Fruit fly (Drosophila melanogaster) whole organism, prepupa: Measurements from ENCODE around the gene CG34175.

Experiments used
- Blimp-1 ChIP-seq: fragments of 200-800 bp; sonication (Bioruptor generic); optimal IDR thresholded peaks from 3 replicates; lab custom pipeline; 2017; ENCODE audit warnings: missing biosample characterization, missing genetic modification characterization, mild to moderate bottlenecking, moderate library complexity, missing genetic modification reagents
- CG10669 ChIP-seq: fragments of 200-800 bp; sonication (Bioruptor generic); optimal IDR thresholded peaks from 3 replicates; lab custom pipeline; 2018; ENCODE audit warnings: missing biosample characterization, mild to moderate bottlenecking, missing genetic modification characterization, moderate library complexity
- CG11294 ChIP-seq: fragments of 200-800 bp; sonication (Bioruptor generic); IDR thresholded peaks from 2 replicates; pipeline ENCODE4 v1.3.6; 2022; ENCODE audit warnings: missing biosample characterization, missing genetic modification characterization
- CG11762 ChIP-seq: fragments of 200-800 bp; sonication (Bioruptor generic); optimal IDR thresholded peaks from 3 replicates; lab custom pipeline; 2016; ENCODE audit warnings: missing biosample characterization, missing genetic modification characterization; ENCODE audit not compliant: insufficient read depth
- CG11902 ChIP-seq: fragments of 200-800 bp; sonication (Bioruptor generic); optimal IDR thresholded peaks from 3 replicates; lab custom pipeline; 2016; ENCODE audit warnings: missing biosample characterization, missing genetic modification characterization
- CG1621 ChIP-seq: fragments of 200-800 bp; sonication (Bioruptor generic); optimal IDR thresholded peaks from 3 replicates; lab custom pipeline; 2018; ENCODE audit warnings: missing biosample characterization, mild to moderate bottlenecking, missing genetic modification characterization
- CG3032 ChIP-seq: fragments of 200-800 bp; optimal IDR thresholded peaks from 2 replicates; lab custom pipeline; 2019; ENCODE audit warnings: missing biosample characterization, mild to moderate bottlenecking, missing genetic modification characterization, moderate library complexity
- CG32006 ChIP-seq: fragments of 200-800 bp; sonication (Bioruptor generic); optimal IDR thresholded peaks from 3 replicates; lab custom pipeline; 2017; ENCODE audit warnings: missing biosample characterization, mild to moderate bottlenecking, missing genetic modification characterization
- CG3919 ChIP-seq: fragments of 200-800 bp; sonication (Bioruptor generic); optimal IDR thresholded peaks from 3 replicates; lab custom pipeline; 2016; ENCODE audit warnings: missing biosample characterization, missing genetic modification characterization
- CG6163 ChIP-seq: fragments of 200-800 bp; sonication (Bioruptor generic); IDR thresholded peaks from 3 replicates; pipeline ENCODE4 v1.3.6; 2022; ENCODE audit warnings: missing biosample characterization, missing genetic modification characterization
- CG6792 ChIP-seq: fragments of 200-800 bp; sonication (Bioruptor generic); optimal IDR thresholded peaks from 3 replicates; lab custom pipeline; 2016; ENCODE audit warnings: missing biosample characterization, missing genetic modification characterization
- CG6854 ChIP-seq: fragments of 200-800 bp; sonication (Bioruptor generic); optimal IDR thresholded peaks from 2 replicates; lab custom pipeline; 2017; ENCODE audit warnings: missing biosample characterization, mild to moderate bottlenecking, missing genetic modification characterization
- CG7368 ChIP-seq: fragments of 200-800 bp; sonication (Bioruptor generic); optimal IDR thresholded peaks from 3 replicates; lab custom pipeline; 2016; ENCODE audit warnings: missing biosample characterization, missing genetic modification characterization
- CG8119 ChIP-seq: fragments of 200-800 bp; sonication (Bioruptor generic); IDR thresholded peaks from 3 replicates; pipeline ENCODE4 v1.3.6; 2022; ENCODE audit warnings: missing biosample characterization, missing genetic modification characterization
- CG8319 ChIP-seq: fragments of 200-800 bp; sonication (Bioruptor generic); optimal IDR thresholded peaks from 3 replicates; lab custom pipeline; 2016; ENCODE audit warnings: missing biosample characterization, missing genetic modification characterization
- CG8632 ChIP-seq: fragments of 200-800 bp; sonication (Bioruptor generic); optimal IDR thresholded peaks from 3 replicates; lab custom pipeline; 2016; ENCODE audit warnings: missing biosample characterization, missing genetic modification characterization
- CG9139 ChIP-seq: fragments of 200-800 bp; sonication (Bioruptor generic); optimal IDR thresholded peaks from 3 replicates; lab custom pipeline; 2017; ENCODE audit warnings: missing biosample characterization, mild to moderate bottlenecking, missing genetic modification characterization
- Eip75B ChIP-seq: fragments of 200-800 bp; sonication (Bioruptor generic); optimal IDR thresholded peaks from 3 replicates; lab custom pipeline; 2016; ENCODE audit warnings: missing biosample characterization, missing genetic modification characterization
- Eip93F ChIP-seq: fragments of 200-800 bp; sonication (Bioruptor generic); optimal IDR thresholded peaks from 2 replicates; lab custom pipeline; 2016; ENCODE audit warnings: missing biosample characterization, mild to moderate bottlenecking, missing genetic modification characterization
- Ets96B ChIP-seq: fragments of 200-800 bp; optimal IDR thresholded peaks from 2 replicates; lab custom pipeline; 2019; ENCODE audit warnings: missing biosample characterization, mild to moderate bottlenecking, missing genetic modification characterization, moderate library complexity
- Gug ChIP-seq: fragments of 200-800 bp; sonication (Bioruptor generic); IDR thresholded peaks from 2 replicates; pipeline ENCODE4 v1.3.6; 2022; ENCODE audit warnings: missing biosample characterization, missing genetic modification characterization
- Hr39 ChIP-seq: fragments of 200-800 bp; sonication (Bioruptor generic); optimal IDR thresholded peaks from 2 replicates; lab custom pipeline; 2016; ENCODE audit warnings: missing biosample characterization, missing genetic modification characterization
- Hr4 ChIP-seq: fragments of 200-800 bp; sonication (Bioruptor generic); optimal IDR thresholded peaks from 3 replicates; lab custom pipeline; 2016; ENCODE audit warnings: missing biosample characterization, missing genetic modification characterization
- Lpt ChIP-seq: fragments of 200-800 bp; sonication (Bioruptor generic); optimal IDR thresholded peaks from 3 replicates; lab custom pipeline; 2016; ENCODE audit warnings: missing biosample characterization, missing genetic modification characterization
- Met ChIP-seq: fragments of 200-800 bp; sonication (Bioruptor generic); optimal IDR thresholded peaks from 3 replicates; lab custom pipeline; 2016; ENCODE audit warnings: missing biosample characterization, missing genetic modification characterization
- Smox ChIP-seq: fragments of 200-800 bp; sonication (Bioruptor generic); optimal IDR thresholded peaks from 3 replicates; lab custom pipeline; 2016; ENCODE audit warnings: missing biosample characterization, missing genetic modification characterization
- Sox102F ChIP-seq: fragments of 200-800 bp; sonication (Bioruptor generic); optimal IDR thresholded peaks from 2 replicates; lab custom pipeline; 2016; ENCODE audit warnings: missing biosample characterization, mild to moderate bottlenecking, missing genetic modification characterization
- Sox14 ChIP-seq: fragments of 200-800 bp; sonication (Bioruptor generic); optimal IDR thresholded peaks from 3 replicates; lab custom pipeline; 2016; ENCODE audit warnings: missing biosample characterization, missing genetic modification characterization
- Sox15 ChIP-seq: fragments of 200-800 bp; sonication (Bioruptor generic); optimal IDR thresholded peaks from 3 replicates; lab custom pipeline; 2016; ENCODE audit warnings: missing biosample characterization, missing genetic modification characterization
- achi ChIP-seq: fragments of 200-800 bp; sonication (Bioruptor generic); optimal IDR thresholded peaks from 3 replicates; lab custom pipeline; 2016; ENCODE audit warnings: missing biosample characterization, missing genetic modification characterization
- acj6 ChIP-seq: fragments of 200-800 bp; sonication (Bioruptor generic); optimal IDR thresholded peaks from 3 replicates; lab custom pipeline; 2016; ENCODE audit warnings: missing biosample characterization, missing genetic modification characterization
- cyc ChIP-seq: fragments of 200-800 bp; sonication (Bioruptor generic); optimal IDR thresholded peaks from 3 replicates; lab custom pipeline; 2016; ENCODE audit warnings: missing biosample characterization, missing genetic modification characterization
- dsx ChIP-seq: fragments of 200-800 bp; optimal IDR thresholded peaks from 3 replicates; lab custom pipeline; 2019; ENCODE audit warnings: missing biosample characterization, mild to moderate bottlenecking, missing genetic modification characterization, moderate library complexity; ENCODE audit not compliant: poor library complexity, severe bottlenecking
- eg ChIP-seq: fragments of 200-800 bp; sonication (Bioruptor generic); IDR thresholded peaks from 3 replicates; pipeline ENCODE4 v1.3.6; 2022; ENCODE audit warnings: missing biosample characterization, missing genetic modification characterization
- fd59A ChIP-seq: fragments of 200-800 bp; sonication (Bioruptor generic); optimal IDR thresholded peaks from 2 replicates; lab custom pipeline; 2017; ENCODE audit warnings: missing biosample characterization, mild to moderate bottlenecking, missing genetic modification characterization, missing genetic modification reagents
- fd85E ChIP-seq: fragments of 200-800 bp; sonication (Bioruptor generic); optimal IDR thresholded peaks from 3 replicates; lab custom pipeline; 2016; ENCODE audit warnings: missing biosample characterization, missing genetic modification characterization
- lz ChIP-seq: fragments of 200-800 bp; sonication (Bioruptor generic); optimal IDR thresholded peaks from 3 replicates; lab custom pipeline; 2016; ENCODE audit warnings: missing biosample characterization, missing genetic modification characterization
- pdm3 ChIP-seq: fragments of 200-800 bp; sonication (Bioruptor generic); optimal IDR thresholded peaks from 3 replicates; lab custom pipeline; 2016; ENCODE audit warnings: missing biosample characterization, missing genetic modification characterization
- salr ChIP-seq, 2 experiments: fragments of 200-800 bp; sonication (Bioruptor generic); optimal IDR thresholded peaks; 3 replicates each; lab custom pipeline; 2016 to 2018; ENCODE audit warnings: missing biosample characterization in 2 of 2, missing genetic modification characterization in 2 of 2, mild to moderate bottlenecking in 1 of 2
- spab ChIP-seq: fragments of 200-800 bp; sonication (Bioruptor generic); optimal IDR thresholded peaks from 2 replicates; lab custom pipeline; 2017; ENCODE audit warnings: missing biosample characterization, mild to moderate bottlenecking, missing genetic modification characterization, missing genetic modification reagents
- ss ChIP-seq, 2 experiments: fragments of 200-800 bp; sonication (Bioruptor generic); optimal IDR thresholded peaks; 2 replicates in 1 of 2; 3 replicates in 1 of 2; lab custom pipeline; 2017 to 2018; ENCODE audit warnings: mild to moderate bottlenecking in 2 of 2, missing biosample characterization in 2 of 2, missing genetic modification characterization in 2 of 2, moderate library complexity in 1 of 2
- svp ChIP-seq: fragments of 200-800 bp; sonication (Bioruptor generic); peaks from one replicate; lab custom pipeline; 2016; ENCODE audit warnings: missing biosample characterization, missing genetic modification characterization
- topi ChIP-seq: fragments of 200-800 bp; sonication (Bioruptor generic); optimal IDR thresholded peaks from 3 replicates; lab custom pipeline; 2016; ENCODE audit warnings: missing biosample characterization, missing genetic modification characterization
- vri ChIP-seq: fragments of 200-800 bp; sonication (Bioruptor generic); optimal IDR thresholded peaks from 3 replicates; lab custom pipeline; 2016; ENCODE audit warnings: missing biosample characterization, mild to moderate bottlenecking, missing genetic modification characterization

The CG34175 gene

dm6 chr2L:3440322-3440721, 42.5 kb downstream of the CG34175 start (continued):
- peak; percentile 78 for TF ChIP-seq CG6163 (GFP tag; lab: Robert Waterston, UW)
- peak; percentile 49 for TF ChIP-seq CG10669 (GFP tag; lab: Kevin White, UChicago)
- no peak for TF ChIP-seq CG6854 (GFP tag; lab: Kevin White, UChicago)
- TF ChIP-seq CG11762 (GFP tag; lab: Kevin White, UChicago) = peak; percentile 70
- TF ChIP-seq Lpt (GFP tag; lab: Kevin White, UChicago) = peak; percentile 27
- peak; percentile 88 for TF ChIP-seq Gug (GFP tag; lab: Robert Waterston, UW)
- peak; percentile 70 for TF ChIP-seq CG32006 (GFP tag; lab: Kevin White, UChicago)
- TF ChIP-seq, all 60 proteins: peak for 42

- TF ChIP-seq pdm3 (GFP tag; lab: Kevin White, UChicago) (no peak), CG9139 (GFP tag; lab: Kevin White, UChicago) (no peak), CG11902 (GFP tag; lab: Kevin White, UChicago) (no peak), Met (no peak), Sox15 (GFP tag; lab: Kevin White, UChicago) (no peak), fd85E (GFP tag; lab: Kevin White, UChicago) (no peak), Smox (GFP tag; lab: Kevin White, UChicago) (no peak), CG7368 (GFP tag; lab: Kevin White, UChicago) (no peak), Gug (GFP tag; lab: Robert Waterston, UW) (no peak), CG32006 (GFP tag; lab: Kevin White, UChicago) (no peak), svp (no peak), CG6854 (GFP tag; lab: Kevin White, UChicago) (no peak), Hr39 (no peak), CG10669 (GFP tag; lab: Kevin White, UChicago) (no peak), CG3919 (GFP tag; lab: Kevin White, UChicago) (no peak), Sox102F (GFP tag; lab: Kevin White, UChicago) (no peak), CG8632 (GFP tag; lab: Kevin White, UChicago) (no peak), salr (GFP tag; optimal IDR thresholded peaks at IDR 0.05; lab: Kevin White, UChicago) (no peak), Ets96B (tag; lab: Kevin White, UChicago) (no peak), CG3032 (tag; lab: Kevin White, UChicago) (no peak)
Observed at dm6 chr2L:3441158-3441557, 43.3 kb downstream of the CG34175 start.

- TF ChIP-seq Hr39 = peak; percentile 11
- no peak for TF ChIP-seq cyc (GFP tag; lab: Kevin White, UChicago)
- TF ChIP-seq Smox (GFP tag; lab: Kevin White, UChicago) = no peak
- TF ChIP-seq acj6 (GFP tag; lab: Kevin White, UChicago) = peak; percentile 9
- TF ChIP-seq CG11294 = 0 out of 2 replicates have a peak, but pooled peaks have one; percentile 25
- TF ChIP-seq CG6792 (GFP tag; lab: Kevin White, UChicago) = no peak
- no peak for TF ChIP-seq dsx
- peak; percentile 64 for TF ChIP-seq CG32006 (GFP tag; lab: Kevin White, UChicago)
- peak; percentile 7 for TF ChIP-seq Sox14 (GFP tag; lab: Kevin White, UChicago)
- TF ChIP-seq CG1621 = no peak
- TF ChIP-seq Blimp-1 (GFP tag; lab: Kevin White, UChicago) = no peak
- peak; percentile 50 for TF ChIP-seq achi (GFP tag; lab: Kevin White, UChicago)
- TF ChIP-seq CG8119 (GFP tag; lab: Robert Waterston, UW) = peak; percentile 61; the same call in 2 of the 3 replicates
- no peak for TF ChIP-seq spab (GFP tag; lab: Kevin White, UChicago)
- peak; percentile 64 for TF ChIP-seq Hr4 (GFP tag; lab: Kevin White, UChicago)
- no peak for TF ChIP-seq fd85E (GFP tag; lab: Kevin White, UChicago)
- TF ChIP-seq CG11762 (GFP tag; lab: Kevin White, UChicago) = no peak
- TF ChIP-seq CG11902 (GFP tag; lab: Kevin White, UChicago) = no peak
- TF ChIP-seq eg = peak; percentile 67
- TF ChIP-seq vri (GFP tag; lab: Kevin White, UChicago) = no peak
- no peak for TF ChIP-seq ss (GFP tag; optimal IDR thresholded peaks at IDR 0.05; lab: Kevin White, UChicago)
- peak; percentile 7 for TF ChIP-seq Eip75B (GFP tag; lab: Kevin White, UChicago)
- peak; percentile 19; the same call in 1 of the 2 replicates for TF ChIP-seq Gug (GFP tag; lab: Robert Waterston, UW)
- no peak for TF ChIP-seq fd59A (GFP tag; lab: Kevin White, UChicago)
- TF ChIP-seq CG9139 (GFP tag; lab: Kevin White, UChicago) = no peak
- TF ChIP-seq CG7368 (GFP tag; lab: Kevin White, UChicago) = no peak
- no peak for TF ChIP-seq CG3032 (tag; lab: Kevin White, UChicago)
- no peak for TF ChIP-seq lz
- peak; percentile 6 for TF ChIP-seq topi
- peak; percentile 64 for TF ChIP-seq svp
- TF ChIP-seq Lpt (GFP tag; lab: Kevin White, UChicago) = no peak
- TF ChIP-seq pdm3 (GFP tag; lab: Kevin White, UChicago) = peak; percentile 45
- no peak for TF ChIP-seq Eip93F (GFP tag; lab: Kevin White, UChicago)
- TF ChIP-seq CG8319 (GFP tag; lab: Kevin White, UChicago) = no peak
- peak in 1 of 2 experiments; percentile 23 for TF ChIP-seq salr (GFP tag; optimal IDR thresholded peaks at IDR 0.05; lab: Kevin White, UChicago)
- TF ChIP-seq Ets96B (tag; lab: Kevin White, UChicago) = no peak
Observed at dm6 chr2L:3441673-3442072, 43.9 kb downstream of the CG34175 start.
